Worm (Caenorhabditis elegans): Measurements from ENCODE around the gene twk-45.
A peak's percentile ranks its signal among the peaks of the same experiment; 100 is the strongest.

ce11 chrIII:2805084-2805483 lies 3.4 kb upstream of the twk-45 start, which contains the start of gene Y71H2AM.3:
- TF ChIP-seq snpc-4 (tag; optimal IDR thresholded peaks at IDR 0.05), result no peak
- TF ChIP-seq pqm-1 (tag; optimal IDR thresholded peaks at IDR 0.05), result no peak
- TF ChIP-seq pha-4 (tag; optimal IDR thresholded peaks at IDR 0.05), result peak; percentile 56
- TF ChIP-seq lsy-12 (tag; optimal IDR thresholded peaks at IDR 0.05), result no peak
- TF ChIP-seq nhr-12 (tag; optimal IDR thresholded peaks at IDR 0.05), result no peak
- peak; percentile 52 for TF ChIP-seq nfya-1 (tag; optimal IDR thresholded peaks at IDR 0.05; ENCODE audit: insufficient read depth)
- no peak for TF ChIP-seq mdl-1 (tag; optimal IDR thresholded peaks at IDR 0.05)
- peak; percentile 68 for TF ChIP-seq ama-1 (optimal IDR thresholded peaks at IDR 0.05)
- TF ChIP-seq ceh-9 (tag; optimal IDR thresholded peaks at IDR 0.05), result no peak
- TF ChIP-seq zag-1 (tag; optimal IDR thresholded peaks at IDR 0.05), result no peak
- TF ChIP-seq ztf-4 (tag; optimal IDR thresholded peaks at IDR 0.05), result no peak
- TF ChIP-seq nhr-67 (tag; optimal IDR thresholded peaks at IDR 0.05), result no peak

Data from whole organism, L3 larva.